Worm (Caenorhabditis elegans): ENCODE measurements around the gene fcd-2.

fcd-2 gene

ce11 chrIV:15025384-15025783 is at the start of gene fcd-2 (continued):
- TF ChIP-seq egrh-3 (GFP tag; IDR thresholded peaks at IDR 0.05) (no peak), ccch-3 (GFP tag; optimal IDR thresholded peaks at IDR 0.05) (no peak), lin-35 (GFP tag; optimal IDR thresholded peaks at IDR 0.05) (peak in 2 of 3 experiments; percentile 18 to 74), ztf-28 (GFP tag; IDR thresholded peaks at IDR 0.05) (no peak), B0336.3 (GFP tag; IDR thresholded peaks at IDR 0.05) (peak; percentile 26; the same call in 1 of the 2 replicates), Y56A3A.18 (GFP tag; IDR thresholded peaks at IDR 0.05) (no peak), him-1 (tag; optimal IDR thresholded peaks at IDR 0.05) (no peak), dpff-1 (tag; optimal IDR thresholded peaks at IDR 0.05) (no peak), mcd-1 (GFP tag; IDR thresholded peaks at IDR 0.05) (no peak; the same call in 1 of the 2 replicates), nfya-2 (GFP tag; IDR thresholded peaks at IDR 0.05) (no peak), madf-10 (tag; optimal IDR thresholded peaks at IDR 0.05) (no peak), K12H6.12 (tag; optimal IDR thresholded peaks at IDR 0.05) (peak; percentile 1), efl-1 (GFP tag; optimal IDR thresholded peaks at IDR 0.05) (peak; percentile 96), T07F8.4 (tag; optimal IDR thresholded peaks at IDR 0.05) (no peak), aptf-3 (GFP tag; IDR thresholded peaks at IDR 0.05) (no peak), F33H1.4 (GFP tag; IDR thresholded peaks at IDR 0.05) (peak; percentile 37; the same call in 1 of the 2 replicates), Y53F4B.3 (GFP tag; IDR thresholded peaks at IDR 0.05) (no peak), F57C9.4 (tag; optimal IDR thresholded peaks at IDR 0.05) (no peak), ztf-3 (GFP tag; optimal IDR thresholded peaks at IDR 0.05) (no peak), madf-6 (GFP tag; IDR thresholded peaks at IDR 0.05) (peak; percentile 61), snpc-4 (GFP tag; optimal IDR thresholded peaks at IDR 0.05) (peak; percentile 62), snpc-4 (tag; optimal IDR thresholded peaks at IDR 0.05) (peak in 3 of 4 experiments; percentile 60 to 89 (median 73)), F10E7.11 (tag; optimal IDR thresholded peaks at IDR 0.05) (no peak), attf-5 (GFP tag; optimal IDR thresholded peaks at IDR 0.05) (peak; percentile 63), F49E8.2 (tag; optimal IDR thresholded peaks at IDR 0.05; ENCODE audit: insufficient read depth) (peak; percentile 43), lin-26 (GFP tag; IDR thresholded peaks at IDR 0.05) (no peak), mel-28 (tag; optimal IDR thresholded peaks at IDR 0.05; ENCODE audit: borderline replicate concordance) (no peak), ceh-79 (tag; optimal IDR thresholded peaks at IDR 0.05) (no peak), akir-1 (GFP tag; optimal IDR thresholded peaks at IDR 0.05) (no peak), attf-3 (GFP tag; conservative IDR thresholded peaks at IDR 0.05) (peak; percentile 95), egl-44 (GFP tag; IDR thresholded peaks at IDR 0.05) (no peak), snpc-1.1 (tag; optimal IDR thresholded peaks at IDR 0.05; ENCODE audit: insufficient read depth) (peak; percentile 66), sptf-2 (GFP tag; optimal IDR thresholded peaks at IDR 0.05) (no peak), nfyb-1 (GFP tag; IDR thresholded peaks at IDR 0.05) (no peak), mxl-1 (tag; optimal IDR thresholded peaks at IDR 0.05) (no peak), F52B5.7 (tag; optimal IDR thresholded peaks at IDR 0.05) (no peak), nfya-1 (tag; optimal IDR thresholded peaks at IDR 0.05; ENCODE audit: borderline replicate concordance, insufficient read depth) (no peak), ceh-58 (GFP tag; IDR thresholded peaks at IDR 0.05) (no peak), ekl-4 (GFP tag; IDR thresholded peaks at IDR 0.05) (no peak), cebp-1 (GFP tag; IDR thresholded peaks at IDR 0.05) (no peak), cebp-1 (tag; optimal IDR thresholded peaks at IDR 0.05) (peak; percentile 41), mes-4 (tag; optimal IDR thresholded peaks at IDR 0.05) (no peak), zfh-2 (GFP tag; conservative IDR thresholded peaks at IDR 0.05) (no peak), C06A6.2 (GFP tag; conservative IDR thresholded peaks at IDR 0.05) (no peak), ama-1 (optimal IDR thresholded peaks at IDR 0.05) (no peak), ama-1 (GFP tag; optimal IDR thresholded peaks at IDR 0.05) (peak in 1 of 2 experiments; percentile 24), tbx-9 (tag; optimal IDR thresholded peaks at IDR 0.05; ENCODE audit: borderline replicate concordance) (no peak), lin-54 (GFP tag; optimal IDR thresholded peaks at IDR 0.05) (peak; percentile 92), Y53G8AR.9 (GFP tag; conservative IDR thresholded peaks at IDR 0.05) (no peak), attf-6 (GFP tag; IDR thresholded peaks at IDR 0.05) (peak; percentile 89)

All from whole organism, young adult.